Worm (Caenorhabditis elegans) whole organism, L3 larva: ENCODE data around the gene nuo-5.

Experiments
- R02D3.7 ChIP-seq: fragments of 150-350 bp; optimal IDR thresholded peaks from 2 replicates; lab custom pipeline; 2014; ENCODE audit warnings: missing biosample characterization, missing genetic modification characterization
- ama-1 ChIP-seq: fragments of 150-350 bp; optimal IDR thresholded peaks from 2 replicates; lab custom pipeline; 2018
- ceh-16 ChIP-seq: sonication (generic microtip); optimal IDR thresholded peaks from 2 replicates; lab custom pipeline; 2017; ENCODE audit warnings: missing biosample characterization, missing genetic modification characterization
- ceh-28 ChIP-seq: fragments of 150-350 bp; optimal IDR thresholded peaks from 2 replicates; lab custom pipeline; 2014; ENCODE audit warnings: missing biosample characterization, missing genetic modification reagents, missing genetic modification characterization
- ceh-9 ChIP-seq: sonication (generic microtip); optimal IDR thresholded peaks from 2 replicates; lab custom pipeline; 2018; ENCODE audit warnings: missing biosample characterization, missing genetic modification characterization
- daf-12 ChIP-seq: fragments of 150-350 bp; optimal IDR thresholded peaks from 2 replicates; lab custom pipeline; 2014; ENCODE audit warnings: missing biosample characterization, missing genetic modification reagents, missing genetic modification characterization
- egl-27 ChIP-seq: sonication (generic microtip); optimal IDR thresholded peaks from 4 replicates; lab custom pipeline; 2017; ENCODE audit warnings: missing biosample characterization, missing genetic modification reagents, missing genetic modification characterization
- egl-5 ChIP-seq: fragments of 150-350 bp; optimal IDR thresholded peaks from 2 replicates; lab custom pipeline; 2017; ENCODE audit warnings: missing biosample characterization, missing genetic modification reagents, missing genetic modification characterization, inconsistent platforms
- elt-1 ChIP-seq: fragments of 150-350 bp; optimal IDR thresholded peaks from 2 replicates; lab custom pipeline; 2014; ENCODE audit warnings: missing biosample characterization, missing genetic modification characterization
- elt-2 ChIP-seq: sonication (generic microtip); optimal IDR thresholded peaks from 2 replicates; lab custom pipeline; 2016; ENCODE audit warnings: missing genetic modification reagents, mild to moderate bottlenecking, missing genetic modification characterization, missing compliant biosample characterization
- eor-1 ChIP-seq, 2 experiments: fragments of 150-350 bp; optimal IDR thresholded peaks; 2 replicates each; lab custom pipeline; 2014 to 2018; ENCODE audit warnings: missing biosample characterization in 2 of 2, missing genetic modification characterization in 2 of 2
- fkh-10 ChIP-seq: sonication (generic microtip); optimal IDR thresholded peaks from 2 replicates; lab custom pipeline; 2017; ENCODE audit warnings: missing biosample characterization, missing genetic modification reagents, missing genetic modification characterization
- fos-1 ChIP-seq: fragments of 150-350 bp; optimal IDR thresholded peaks from 2 replicates; lab custom pipeline; 2014; ENCODE audit warnings: missing biosample characterization, missing genetic modification characterization
- hmg-11 ChIP-seq: sonication (generic microtip); optimal IDR thresholded peaks from 2 replicates; lab custom pipeline; 2016; ENCODE audit warnings: missing genetic modification characterization, missing compliant biosample characterization
- jun-1 ChIP-seq: fragments of 150-350 bp; optimal IDR thresholded peaks from 2 replicates; lab custom pipeline; 2014; ENCODE audit warnings: missing biosample characterization, missing genetic modification reagents, missing genetic modification characterization
- lin-15B ChIP-seq: fragments of 150-350 bp; optimal IDR thresholded peaks from 2 replicates; lab custom pipeline; 2014; ENCODE audit warnings: missing biosample characterization, missing genetic modification characterization
- lsy-12 ChIP-seq: sonication (generic microtip); optimal IDR thresholded peaks from 2 replicates; lab custom pipeline; 2016; ENCODE audit warnings: mild to moderate bottlenecking, missing genetic modification characterization, missing compliant biosample characterization
- mml-1 ChIP-seq: fragments of 150-350 bp; sonication (generic microtip); optimal IDR thresholded peaks from 3 replicates; lab custom pipeline; 2014; ENCODE audit warnings: missing biosample characterization, missing genetic modification characterization
- nfya-1 ChIP-seq: sonication (generic microtip); optimal IDR thresholded peaks from 2 replicates; lab custom pipeline; 2017; ENCODE audit warnings: missing genetic modification characterization, mild to moderate bottlenecking, missing compliant biosample characterization, antibody characterized with exemption, moderate library complexity; ENCODE audit not compliant: insufficient read depth
- nhr-11 ChIP-seq: fragments of 150-350 bp; optimal IDR thresholded peaks from 2 replicates; lab custom pipeline; 2014; ENCODE audit warnings: missing biosample characterization, missing genetic modification characterization
- nhr-23 ChIP-seq: fragments of 150-350 bp; optimal IDR thresholded peaks from 2 replicates; lab custom pipeline; 2014; ENCODE audit warnings: missing biosample characterization, missing genetic modification reagents, missing genetic modification characterization
- nhr-25 ChIP-seq: sonication (generic microtip); optimal IDR thresholded peaks from 2 replicates; lab custom pipeline; 2017; ENCODE audit warnings: missing biosample characterization, missing genetic modification characterization
- nhr-28 ChIP-seq: fragments of 150-350 bp; optimal IDR thresholded peaks from 2 replicates; lab custom pipeline; 2014; ENCODE audit warnings: missing biosample characterization, missing genetic modification characterization
- nhr-43 ChIP-seq: sonication (generic microtip); optimal IDR thresholded peaks from 2 replicates; lab custom pipeline; 2016; ENCODE audit warnings: mild to moderate bottlenecking, missing genetic modification characterization, missing compliant biosample characterization; ENCODE audit not compliant: poor library complexity, severe bottlenecking
- nhr-67 ChIP-seq: fragments of 150-350 bp; optimal IDR thresholded peaks from 2 replicates; lab custom pipeline; 2014; ENCODE audit warnings: missing biosample characterization, missing genetic modification characterization
- nhr-77 ChIP-seq: fragments of 150-350 bp; optimal IDR thresholded peaks from 2 replicates; lab custom pipeline; 2014; ENCODE audit warnings: missing biosample characterization, missing genetic modification characterization
- pha-4 ChIP-seq: fragments of 150-350 bp; optimal IDR thresholded peaks from 2 replicates; lab custom pipeline; 2014; ENCODE audit warnings: missing biosample characterization, missing genetic modification reagents, missing genetic modification characterization
- pqm-1 ChIP-seq: fragments of 150-350 bp; optimal IDR thresholded peaks from 2 replicates; lab custom pipeline; 2017; ENCODE audit warnings: missing biosample characterization, missing genetic modification characterization, inconsistent platforms
- skn-1 ChIP-seq: fragments of 150-350 bp; optimal IDR thresholded peaks from 2 replicates; lab custom pipeline; 2014; ENCODE audit warnings: missing biosample characterization, missing genetic modification characterization
- snpc-4 ChIP-seq: fragments of 150-350 bp; optimal IDR thresholded peaks from 2 replicates; lab custom pipeline; 2014; ENCODE audit warnings: missing biosample characterization, missing genetic modification characterization
- unc-39 ChIP-seq: sonication (generic microtip); optimal IDR thresholded peaks from 4 replicates; lab custom pipeline; 2017; ENCODE audit warnings: missing biosample characterization, missing genetic modification characterization
- zag-1 ChIP-seq: fragments of 150-350 bp; optimal IDR thresholded peaks from 2 replicates; lab custom pipeline; 2014; ENCODE audit warnings: missing biosample characterization, missing genetic modification characterization

nuo-5 gene

DNA sequence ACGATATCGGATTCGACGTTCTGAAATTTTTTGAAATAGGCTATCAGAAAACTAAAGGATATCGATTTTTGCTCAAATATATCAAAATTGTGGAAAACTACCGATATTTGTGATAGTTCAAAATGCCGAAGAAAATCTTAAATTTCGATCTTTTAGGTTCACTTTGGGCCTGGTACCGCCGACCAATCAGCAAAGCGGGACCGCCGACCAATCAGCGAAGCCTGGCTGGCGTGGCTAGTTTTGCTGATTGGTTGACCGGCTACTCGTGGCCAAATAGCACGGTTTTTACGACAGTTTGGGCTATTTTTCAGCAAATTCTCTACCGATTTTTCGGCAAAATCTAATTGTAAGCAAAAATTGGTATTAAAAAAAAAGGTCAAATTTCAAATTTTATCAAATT, 11.4 kb downstream of the nuo-5 start:
- TF ChIP-seq nfya-1 (tag; lab: Kevin White, UChicago): peak; percentile 73
- TF ChIP-seq unc-39 (tag; lab: Kevin White, UChicago): no peak

DNA sequence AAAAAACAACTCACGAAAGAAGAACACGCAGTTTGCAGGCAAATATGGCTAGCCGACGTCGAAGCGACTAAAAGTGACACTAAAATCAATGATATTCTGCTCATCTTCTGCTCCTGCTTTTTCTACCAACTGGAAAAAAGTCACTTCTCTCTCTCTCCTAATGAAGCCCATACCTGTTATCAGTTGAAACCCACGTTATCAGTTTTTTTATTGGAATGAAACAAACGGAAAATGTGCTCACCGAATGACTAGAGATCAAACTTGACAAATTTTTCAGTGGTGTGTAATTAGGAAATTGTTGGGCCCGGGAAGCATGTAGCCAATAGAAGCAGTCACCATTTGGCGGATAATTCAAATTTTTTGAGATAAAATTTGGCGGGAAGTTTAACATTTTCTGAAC, 12.7 kb downstream of the nuo-5 start, which contains the start of gene C24B9.3:
C24B9.3 (minus strand) TSS at position 171 of the 400 bp plus-strand sequence.
- TF ChIP-seq pqm-1 (tag; lab: Kevin White, UChicago) (peak; percentile 80), elt-2 (peak; percentile 86), egl-5 (tag; lab: Kevin White, UChicago) (no peak), nfya-1 (tag; lab: Kevin White, UChicago) (peak; percentile 14), elt-1 (no peak), ama-1 (no peak)

DNA sequence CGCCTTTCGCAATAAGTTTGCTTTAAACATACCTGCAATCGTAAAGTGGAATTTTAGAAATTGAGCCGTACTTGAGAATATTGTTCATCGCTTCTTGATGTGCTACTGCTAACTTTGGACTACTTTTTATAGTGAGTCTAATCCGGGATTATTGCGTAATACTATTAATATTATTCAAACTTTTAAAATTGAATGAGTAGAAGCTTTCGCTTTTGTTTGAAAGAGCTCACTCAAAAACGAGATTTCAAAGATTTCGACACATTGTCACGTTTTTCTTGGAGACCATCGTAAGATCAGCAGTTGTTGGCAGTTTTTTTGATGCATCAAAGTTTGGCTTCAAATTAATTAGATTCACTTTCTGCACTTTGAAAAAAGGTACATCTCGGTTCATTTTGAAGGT, 14.8 kb downstream of the nuo-5 start, which contains the start of gene srt-28:
srt-28 (minus strand) TSS at position 101 of the 400 bp plus-strand sequence.
- TF ChIP-seq ceh-9 (no peak), skn-1 (tag; lab: Kevin White, UChicago) (no peak), daf-12 (no peak), lin-15B (tag; lab: Kevin White, UChicago) (no peak), fkh-10 (GFP tag; lab: Kevin White, UChicago) (no peak), R02D3.7 (no peak), nhr-11 (tag; lab: Kevin White, UChicago) (no peak), nhr-28 (tag; lab: Kevin White, UChicago) (no peak), ceh-16 (tag; lab: Kevin White, UChicago) (no peak), eor-1 (tag; optimal IDR thresholded peaks at IDR 0.05; lab: Kevin White, UChicago) (no peak), nhr-25 (tag; lab: Kevin White, UChicago) (no peak), fos-1 (tag; lab: Kevin White, UChicago) (no peak), pha-4 (tag; lab: Kevin White, UChicago) (no peak), hmg-11 (tag; lab: Kevin White, UChicago) (no peak), snpc-4 (tag; lab: Kevin White, UChicago) (no peak), lsy-12 (no peak), unc-39 (tag; lab: Kevin White, UChicago) (no peak), nhr-23 (tag; lab: Kevin White, UChicago) (no peak)
- TF ChIP-seq, all 47 proteins: peak for 0

DNA sequence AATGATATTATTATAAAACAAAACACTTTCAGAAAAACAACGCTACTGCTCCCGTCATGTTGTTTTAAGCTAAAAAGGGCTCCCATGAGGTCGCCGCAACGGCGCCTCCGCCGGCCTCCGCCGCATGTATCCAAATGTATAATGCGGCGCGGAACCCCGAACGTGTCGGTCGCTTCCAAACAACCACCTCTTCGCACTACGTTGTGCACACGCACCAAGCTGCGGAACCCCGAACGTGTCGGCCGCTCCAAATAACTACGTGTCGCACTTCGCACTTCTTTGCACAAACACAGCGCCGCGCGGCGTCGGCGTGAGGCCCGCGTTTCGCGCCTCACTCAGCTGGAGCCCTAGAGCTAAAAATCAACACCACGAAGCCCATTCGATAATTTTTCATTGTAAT, 18.2 kb downstream of the nuo-5 start:
- TF ChIP-seq ceh-16 (tag; lab: Kevin White, UChicago) (no peak), eor-1 (tag; optimal IDR thresholded peaks at IDR 0.05; lab: Kevin White, UChicago) (no peak), egl-5 (tag; lab: Kevin White, UChicago) (no peak), pha-4 (tag; lab: Kevin White, UChicago) (no peak), fkh-10 (GFP tag; lab: Kevin White, UChicago) (no peak), skn-1 (tag; lab: Kevin White, UChicago) (no peak), nhr-25 (tag; lab: Kevin White, UChicago) (no peak), jun-1 (no peak), mml-1 (tag; lab: Kevin White, UChicago) (no peak), ceh-28 (tag; lab: Kevin White, UChicago) (no peak), snpc-4 (tag; lab: Kevin White, UChicago) (no peak), egl-27 (no peak), nhr-77 (tag; lab: Kevin White, UChicago) (no peak)
- TF ChIP-seq, all 47 proteins: peak for 0

DNA sequence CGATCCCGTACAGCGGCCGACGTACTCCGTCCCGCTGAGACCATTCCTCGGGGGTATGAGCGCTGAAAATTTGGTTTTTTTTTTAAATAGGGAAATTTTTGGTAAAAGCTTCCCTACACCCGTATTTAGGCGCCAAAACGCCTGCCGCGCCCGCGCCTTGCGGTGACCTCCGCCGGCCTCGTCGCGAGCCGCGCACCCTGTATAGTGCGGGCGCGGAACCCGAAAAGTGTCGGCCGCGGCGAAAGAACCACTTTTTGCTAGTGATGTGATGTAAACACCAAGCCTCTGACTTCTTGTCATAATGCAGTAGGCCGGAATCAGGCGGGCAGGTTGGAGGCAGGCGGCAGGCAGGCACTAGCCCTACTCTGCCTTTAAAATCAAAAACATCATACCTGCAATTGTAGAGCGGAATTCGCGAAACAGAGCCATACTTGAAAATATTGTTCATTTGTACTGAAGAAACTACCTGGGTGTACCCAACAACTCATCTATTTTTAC, 20.0 kb downstream of the nuo-5 start, which contains the start of gene srt-29:
srt-29 (minus strand) TSS at position 448 of the 498 bp plus-strand sequence.
- no peak for TF ChIP-seq jun-1
- no peak for TF ChIP-seq R02D3.7
- TF ChIP-seq eor-1 (tag; optimal IDR thresholded peaks at IDR 0.05; lab: Kevin White, UChicago): no peak
- no peak for TF ChIP-seq egl-5 (tag; lab: Kevin White, UChicago)
- TF ChIP-seq nhr-11 (tag; lab: Kevin White, UChicago): no peak
- no peak for TF ChIP-seq zag-1 (tag; lab: Kevin White, UChicago)
- TF ChIP-seq hmg-11 (tag; lab: Kevin White, UChicago): no peak
- TF ChIP-seq nhr-67 (tag; lab: Kevin White, UChicago): no peak
- no peak for TF ChIP-seq skn-1 (tag; lab: Kevin White, UChicago)
- TF ChIP-seq fos-1 (tag; lab: Kevin White, UChicago): no peak
- TF ChIP-seq fkh-10 (GFP tag; lab: Kevin White, UChicago): no peak
- TF ChIP-seq nfya-1 (tag; lab: Kevin White, UChicago): no peak
- TF ChIP-seq nhr-25 (tag; lab: Kevin White, UChicago): no peak
- TF ChIP-seq nhr-43: no peak
- no peak for TF ChIP-seq elt-2
- TF ChIP-seq, all 47 proteins: peak for 0
